Worm (Caenorhabditis elegans): ENCODE measurements around the gene srj-15.

The srj-15 gene

ce11 chrV:1986954-1987353 lies 22.2 kb upstream of the srj-15 start, which contains the start of gene T08B1.1:
TSS of gene T08B1.1 (minus strand) at chrV:1987045.
- TF ChIP-seq unc-39 (tag; optimal IDR thresholded peaks at IDR 0.05) (no peak), mep-1 (tag; optimal IDR thresholded peaks at IDR 0.05) (no peak), snpc-4 (tag; optimal IDR thresholded peaks at IDR 0.05) (no peak), flh-1 (GFP tag; optimal IDR thresholded peaks at IDR 0.05) (no peak), cnd-1 (tag; optimal IDR thresholded peaks at IDR 0.05) (no peak), hlh-1 (tag; optimal IDR thresholded peaks at IDR 0.05) (no peak), tbx-8 (GFP tag; optimal IDR thresholded peaks at IDR 0.05) (no peak), sem-2 (GFP tag; optimal IDR thresholded peaks at IDR 0.05) (no peak), ztf-11 (tag; optimal IDR thresholded peaks at IDR 0.05) (no peak), elt-3 (tag; optimal IDR thresholded peaks at IDR 0.05) (no peak), elt-1 (tag; optimal IDR thresholded peaks at IDR 0.05; ENCODE audit: borderline replicate concordance, insufficient read depth) (no peak)

ce11 chrV:1978968-1979367 lies 14.3 kb upstream of the srj-15 start, which contains the start of gene T08B1.4:
TSS of gene T08B1.4 (plus strand) at chrV:1979268.
- TF ChIP-seq flh-1 (GFP tag; optimal IDR thresholded peaks at IDR 0.05) (no peak), tbx-8 (GFP tag; optimal IDR thresholded peaks at IDR 0.05) (no peak), unc-120 (tag; optimal IDR thresholded peaks at IDR 0.05; ENCODE audit: poor library complexity, severe bottlenecking) (no peak), ham-2 (GFP tag; optimal IDR thresholded peaks at IDR 0.05) (no peak), unc-62 (GFP tag; optimal IDR thresholded peaks at IDR 0.05) (no peak), ceh-83 (GFP tag; optimal IDR thresholded peaks at IDR 0.05) (no peak), unc-39 (tag; optimal IDR thresholded peaks at IDR 0.05) (no peak), elt-1 (tag; optimal IDR thresholded peaks at IDR 0.05; ENCODE audit: borderline replicate concordance, insufficient read depth) (no peak), mep-1 (tag; optimal IDR thresholded peaks at IDR 0.05) (no peak), cnd-1 (tag; optimal IDR thresholded peaks at IDR 0.05) (no peak), M03D4.4 (tag; optimal IDR thresholded peaks at IDR 0.05) (no peak), zip-8 (tag; optimal IDR thresholded peaks at IDR 0.05) (no peak), pha-4 (tag; optimal IDR thresholded peaks at IDR 0.05) (no peak), sem-2 (GFP tag; optimal IDR thresholded peaks at IDR 0.05) (no peak), ceh-39 (tag; optimal IDR thresholded peaks at IDR 0.05) (no peak), mab-5 (tag; optimal IDR thresholded peaks at IDR 0.05) (no peak), lsy-2 (tag; optimal IDR thresholded peaks at IDR 0.05) (no peak)

ce11 chrV:1975049-1975448 lies 10.3 kb upstream of the srj-15 start, which contains the start of gene fbxa-201:
TSS of gene fbxa-201 (plus strand) at chrV:1975349.
- TF ChIP-seq nhr-237 (tag; optimal IDR thresholded peaks at IDR 0.05): no peak
- no peak for TF ChIP-seq bed-3 (GFP tag; optimal IDR thresholded peaks at IDR 0.05)
- no peak for TF ChIP-seq lsy-2 (tag; optimal IDR thresholded peaks at IDR 0.05)
- no peak for TF ChIP-seq drap-1 (GFP tag; optimal IDR thresholded peaks at IDR 0.05)
- no peak for TF ChIP-seq mls-2 (tag; optimal IDR thresholded peaks at IDR 0.05)
- no peak for TF ChIP-seq ceh-83 (GFP tag; optimal IDR thresholded peaks at IDR 0.05)

ce11 chrV:1969690-1970089 lies 5.0 kb upstream of the srj-15 start:
- no peak for TF ChIP-seq ham-2 (GFP tag; optimal IDR thresholded peaks at IDR 0.05)
- TF ChIP-seq unc-62 (GFP tag; optimal IDR thresholded peaks at IDR 0.05): no peak
- TF ChIP-seq mab-5 (tag; optimal IDR thresholded peaks at IDR 0.05): no peak
- no peak for TF ChIP-seq ceh-83 (GFP tag; optimal IDR thresholded peaks at IDR 0.05)
- no peak for TF ChIP-seq nhr-12 (tag; optimal IDR thresholded peaks at IDR 0.05)
- TF ChIP-seq elt-3 (tag; optimal IDR thresholded peaks at IDR 0.05): no peak
- no peak for TF ChIP-seq blmp-1 (tag; optimal IDR thresholded peaks at IDR 0.05)
- no peak for TF ChIP-seq elt-1 (tag; optimal IDR thresholded peaks at IDR 0.05; ENCODE audit: borderline replicate concordance, insufficient read depth)
- TF ChIP-seq sem-2 (GFP tag; optimal IDR thresholded peaks at IDR 0.05): no peak
- TF ChIP-seq sptf-1 (tag; optimal IDR thresholded peaks at IDR 0.05): no peak
- TF ChIP-seq lin-32 (GFP tag; optimal IDR thresholded peaks at IDR 0.05): no peak
- no peak for TF ChIP-seq zip-8 (tag; optimal IDR thresholded peaks at IDR 0.05)

- TF ChIP-seq lin-13 (tag; optimal IDR thresholded peaks at IDR 0.05) (no peak), cnd-1 (tag; optimal IDR thresholded peaks at IDR 0.05) (no peak), ceh-39 (tag; optimal IDR thresholded peaks at IDR 0.05) (no peak), pha-4 (tag; optimal IDR thresholded peaks at IDR 0.05) (no peak)
Observed at ce11 chrV:1969228-1969627, 4.5 kb upstream of the srj-15 start, which contains the start of gene acs-3. TSS of gene acs-3 (plus strand) at chrV:1969528.

- TF ChIP-seq nhr-28 (tag; optimal IDR thresholded peaks at IDR 0.05): no peak
- no peak for TF ChIP-seq ceh-83 (GFP tag; optimal IDR thresholded peaks at IDR 0.05)
- no peak for TF ChIP-seq bed-3 (GFP tag; optimal IDR thresholded peaks at IDR 0.05)
- no peak for TF ChIP-seq elt-3 (tag; optimal IDR thresholded peaks at IDR 0.05)
- TF ChIP-seq elt-1 (tag; optimal IDR thresholded peaks at IDR 0.05; ENCODE audit: borderline replicate concordance, insufficient read depth): no peak
- TF ChIP-seq flh-1 (GFP tag; optimal IDR thresholded peaks at IDR 0.05): no peak
- TF ChIP-seq sptf-1 (tag; optimal IDR thresholded peaks at IDR 0.05): no peak
- no peak for TF ChIP-seq lin-32 (GFP tag; optimal IDR thresholded peaks at IDR 0.05)
- no peak for TF ChIP-seq nhr-12 (tag; optimal IDR thresholded peaks at IDR 0.05)
- no peak for TF ChIP-seq mab-5 (tag; optimal IDR thresholded peaks at IDR 0.05)
- no peak for TF ChIP-seq ces-1 (GFP tag; optimal IDR thresholded peaks at IDR 0.05)
- no peak for TF ChIP-seq cnd-1 (tag; optimal IDR thresholded peaks at IDR 0.05)
- TF ChIP-seq nhr-237 (tag; optimal IDR thresholded peaks at IDR 0.05): no peak
- TF ChIP-seq nhr-76 (tag; optimal IDR thresholded peaks at IDR 0.05): no peak
Observed at ce11 chrV:1968809-1969208, 4.1 kb upstream of the srj-15 start.
